Fruit fly (Drosophila melanogaster): ENCODE measurements around the gene CG4914.

The CG4914 gene

dm6 chr3L:14631964-14632758 lies 45.8 kb downstream of the CG4914 start, which contains the start of the genes RecQ5 and dlp (continued):
- TF ChIP-seq CG7368 (GFP tag; optimal IDR thresholded peaks at IDR 0.05), result peak; percentile 78
- no peak for TF ChIP-seq Hr38 (GFP tag; optimal IDR thresholded peaks at IDR 0.05)
- peak; percentile 66 for TF ChIP-seq CG31627 (GFP tag; optimal IDR thresholded peaks at IDR 0.05)
- TF ChIP-seq CG4318 (GFP tag; optimal IDR thresholded peaks at IDR 0.05), result peak; percentile 62
- peak; percentile 78 for TF ChIP-seq pdm3 (GFP tag; optimal IDR thresholded peaks at IDR 0.05)
- TF ChIP-seq OdsH (GFP tag; optimal IDR thresholded peaks at IDR 0.05), result peak; percentile 81
- peak; percentile 73 for TF ChIP-seq Ets96B (tag; optimal IDR thresholded peaks at IDR 0.05)
- TF ChIP-seq CG8119 (GFP tag; IDR thresholded peaks at IDR 0.05), result peak; percentile 66
- peak; percentile 28 for TF ChIP-seq spab (GFP tag; optimal IDR thresholded peaks at IDR 0.05)
- peak; percentile 56 for TF ChIP-seq CG8319 (GFP tag; optimal IDR thresholded peaks at IDR 0.05)
- TF ChIP-seq CG11762 (GFP tag; optimal IDR thresholded peaks at IDR 0.05; ENCODE audit: insufficient read depth), result peak; percentile 70
- peak; percentile 36 for TF ChIP-seq CG3032 (tag; optimal IDR thresholded peaks at IDR 0.05)
- peak; percentile 79 for TF ChIP-seq achi (GFP tag; optimal IDR thresholded peaks at IDR 0.05)
- TF ChIP-seq salr (GFP tag; optimal IDR thresholded peaks at IDR 0.05), result peak; percentile 43 to 76
- peak; percentile 89 for TF ChIP-seq vri (GFP tag; optimal IDR thresholded peaks at IDR 0.05)
- peak; percentile 74 for TF ChIP-seq Hr39 (GFP tag; optimal IDR thresholded peaks at IDR 0.05)
- TF ChIP-seq Sox15 (GFP tag; optimal IDR thresholded peaks at IDR 0.05), result peak; percentile 69
- peak; percentile 75 for TF ChIP-seq Met (GFP tag; optimal IDR thresholded peaks at IDR 0.05)
- peak; percentile 51 for TF ChIP-seq dsx (GFP tag; optimal IDR thresholded peaks at IDR 0.05; ENCODE audit: poor library complexity, severe bottlenecking)
- peak; percentile 64 for TF ChIP-seq CG8632 (GFP tag; optimal IDR thresholded peaks at IDR 0.05)
- TF ChIP-seq ss (GFP tag; optimal IDR thresholded peaks at IDR 0.05), result peak; percentile 35 to 48
- peak; percentile 60 for TF ChIP-seq Ets21C (GFP tag; optimal IDR thresholded peaks at IDR 0.05)
- peak; percentile 81 for TF ChIP-seq acj6 (GFP tag; optimal IDR thresholded peaks at IDR 0.05)
- TF ChIP-seq CG6276 (GFP tag; optimal IDR thresholded peaks at IDR 0.05), result peak; percentile 27
- TF ChIP-seq CG15336 (GFP tag; IDR thresholded peaks at IDR 0.05), result peak; percentile 71
- peak; percentile 58 for TF ChIP-seq fkh (GFP tag; optimal IDR thresholded peaks at IDR 0.05)
- TF ChIP-seq topi (GFP tag; optimal IDR thresholded peaks at IDR 0.05), result peak; percentile 73
- peak; percentile 84 for TF ChIP-seq CG10631 (GFP tag; optimal IDR thresholded peaks at IDR 0.05)
- TF ChIP-seq CG9139 (GFP tag; optimal IDR thresholded peaks at IDR 0.05), result no peak
- TF ChIP-seq Lpt (GFP tag; optimal IDR thresholded peaks at IDR 0.05), result peak; percentile 50
- peak; percentile 30 for TF ChIP-seq CG6854 (GFP tag; optimal IDR thresholded peaks at IDR 0.05)
- peak; percentile 92 for TF ChIP-seq Eip78C (GFP tag)
- peak; percentile 66 for TF ChIP-seq cyc (GFP tag; optimal IDR thresholded peaks at IDR 0.05)
- peak; percentile 32 for TF ChIP-seq CG16779 (tag; optimal IDR thresholded peaks at IDR 0.05)
- peak; percentile 59 for TF ChIP-seq Eip75B (GFP tag; optimal IDR thresholded peaks at IDR 0.05)
- peak; percentile 72 for TF ChIP-seq Hr4 (GFP tag; optimal IDR thresholded peaks at IDR 0.05)
- peak; percentile 82 for TF ChIP-seq esn (GFP tag; optimal IDR thresholded peaks at IDR 0.05)
- TF ChIP-seq CG3919 (GFP tag; optimal IDR thresholded peaks at IDR 0.05), result peak; percentile 86
- peak; percentile 77 for TF ChIP-seq CG34406 (GFP tag; optimal IDR thresholded peaks at IDR 0.05)
- peak; percentile 24 for TF ChIP-seq fd59A (GFP tag; optimal IDR thresholded peaks at IDR 0.05)

- TF ChIP-seq Blimp-1 (GFP tag; optimal IDR thresholded peaks at IDR 0.05), result peak; percentile 36
- no peak for TF ChIP-seq CG31627 (GFP tag; optimal IDR thresholded peaks at IDR 0.05)
Measured at dm6 chr3L:14625568-14625996, 52.4 kb downstream of the CG4914 start.
